Fruit fly (Drosophila melanogaster) Kc167 (cell line): Measurements from ENCODE around the gene Grl36b.

Experiments
- Myc ChIP-seq: fragments of >200 bp; optimal IDR thresholded peaks from 2 replicates; lab custom pipeline; 2017; ENCODE audit warnings: missing external identifiers
- h ChIP-seq: fragments of >200 bp; optimal IDR thresholded peaks from 3 replicates; lab custom pipeline; 2018; ENCODE audit warnings: missing external identifiers
- insv ChIP-seq: fragments of >200 bp; optimal IDR thresholded peaks from 3 replicates; lab custom pipeline; 2018; ENCODE audit warnings: missing external identifiers
- psq ChIP-seq: fragments of >200 bp; optimal IDR thresholded peaks from 2 replicates; lab custom pipeline; 2017; ENCODE audit warnings: missing external identifiers
- ttk ChIP-seq: sonication (Bioruptor generic); optimal IDR thresholded peaks from 2 replicates; lab custom pipeline; 2017; ENCODE audit warnings: missing external identifiers

DNA sequence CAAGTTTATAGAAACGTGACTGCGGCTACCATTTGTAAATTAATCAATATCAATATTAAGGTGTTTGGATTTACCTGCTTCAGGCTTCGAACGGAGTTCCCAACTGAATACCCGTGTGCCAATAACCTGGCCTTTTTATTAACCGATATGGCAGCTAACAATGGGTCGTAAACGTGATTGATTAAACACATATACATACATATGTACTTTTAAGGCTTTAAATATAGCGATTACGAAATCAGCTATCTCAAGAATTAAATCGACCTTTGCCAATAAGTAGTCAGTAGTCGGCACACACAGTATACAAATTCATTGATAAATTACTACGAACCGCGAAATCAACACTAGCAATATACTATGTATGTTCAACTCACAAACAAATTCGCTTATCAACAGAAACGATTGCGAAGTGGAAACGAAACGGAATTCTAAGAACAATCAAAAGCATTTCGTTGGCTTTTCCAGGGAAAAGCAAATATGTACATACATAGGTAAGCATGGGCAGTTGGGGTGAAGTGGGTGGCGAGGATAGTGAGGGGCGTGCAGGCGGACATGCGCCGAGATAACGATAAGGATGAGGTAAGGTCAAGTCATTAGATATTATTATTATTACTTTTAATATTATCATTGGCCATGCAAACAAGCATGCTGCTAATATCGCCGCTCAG is 23.1 kb upstream of the Grl36b start:
- TF ChIP-seq psq (lab: Kevin White, UChicago) (no peak), ttk (lab: Kevin White, UChicago) (no peak), h (lab: Kevin White, UChicago) (no peak), insv (lab: Kevin White, UChicago) (no peak), Myc (no peak)
